Worm (Caenorhabditis elegans) whole organism, L2 larva: ENCODE measurements around the gene F43G6.8.

Source experiments
- C34F6.9 ChIP-seq: fragments of 150-350 bp; optimal IDR thresholded peaks from 2 replicates; lab custom pipeline; 2014; ENCODE audit warnings: missing biosample characterization, missing genetic modification characterization
- F13H6.1 ChIP-seq: sonication (generic microtip); optimal IDR thresholded peaks from 2 replicates; lab custom pipeline; 2016; ENCODE audit warnings: missing genetic modification characterization, missing compliant biosample characterization
- R02D3.7 ChIP-seq: fragments of 150-350 bp; optimal IDR thresholded peaks from 2 replicates; lab custom pipeline; 2014; ENCODE audit warnings: missing biosample characterization, missing genetic modification characterization
- Y55F3AM.14 ChIP-seq: fragments of 200-800 bp; sonication (Bioruptor generic); optimal IDR thresholded peaks from 2 replicates; lab custom pipeline; 2018; ENCODE audit warnings: mild to moderate bottlenecking, missing genetic modification characterization, missing compliant biosample characterization
- ZK546.5 ChIP-seq: sonication (generic microtip); optimal IDR thresholded peaks from 2 replicates; lab custom pipeline; 2017; ENCODE audit warnings: missing biosample characterization, missing genetic modification characterization
- alr-1 ChIP-seq: fragments of 150-350 bp; optimal IDR thresholded peaks from 2 replicates; lab custom pipeline; 2014; ENCODE audit warnings: missing biosample characterization, missing genetic modification characterization
- aly-2 ChIP-seq: fragments of 150-350 bp; optimal IDR thresholded peaks from 2 replicates; lab custom pipeline; 2014; ENCODE audit warnings: missing biosample characterization, missing genetic modification characterization
- ama-1 ChIP-seq: fragments of 150-350 bp; optimal IDR thresholded peaks from 2 replicates; lab custom pipeline; 2018; ENCODE audit warnings: inconsistent platforms
- blmp-1 ChIP-seq: sonication (generic microtip); optimal IDR thresholded peaks from 2 replicates; lab custom pipeline; 2017; ENCODE audit warnings: missing genetic modification characterization, mild to moderate bottlenecking, missing compliant biosample characterization, antibody characterized with exemption, moderate library complexity; ENCODE audit not compliant: insufficient read depth
- ceh-16 ChIP-seq: fragments of 150-350 bp; optimal IDR thresholded peaks from 2 replicates; lab custom pipeline; 2014; ENCODE audit warnings: missing biosample characterization, missing genetic modification characterization
- ceh-82 ChIP-seq: fragments of 150-350 bp; optimal IDR thresholded peaks from 2 replicates; lab custom pipeline; 2014; ENCODE audit warnings: missing biosample characterization, missing genetic modification characterization
- crh-2 ChIP-seq: sonication (generic microtip); optimal IDR thresholded peaks from 2 replicates; lab custom pipeline; 2017; ENCODE audit warnings: missing biosample characterization, missing genetic modification characterization
- dmd-4 ChIP-seq: sonication (generic microtip); optimal IDR thresholded peaks from 2 replicates; lab custom pipeline; 2017; ENCODE audit warnings: missing biosample characterization, missing genetic modification characterization
- egl-27 ChIP-seq: sonication (generic microtip); optimal IDR thresholded peaks from 3 replicates; lab custom pipeline; 2017; ENCODE audit warnings: missing biosample characterization, missing genetic modification reagents, missing genetic modification characterization
- elt-1 ChIP-seq: fragments of 150-350 bp; optimal IDR thresholded peaks from 2 replicates; lab custom pipeline; 2014; ENCODE audit warnings: missing biosample characterization, missing genetic modification characterization
- elt-3 ChIP-seq: sonication (generic microtip); optimal IDR thresholded peaks from 2 replicates; lab custom pipeline; 2017; ENCODE audit warnings: missing biosample characterization, missing genetic modification characterization
- fos-1 ChIP-seq: fragments of 150-350 bp; optimal IDR thresholded peaks from 2 replicates; lab custom pipeline; 2014; ENCODE audit warnings: missing biosample characterization, missing genetic modification characterization
- gmeb-1 ChIP-seq: fragments of 150-350 bp; optimal IDR thresholded peaks from 2 replicates; lab custom pipeline; 2014; ENCODE audit warnings: missing biosample characterization, missing genetic modification characterization
- lin-39 ChIP-seq: fragments of 150-350 bp; optimal IDR thresholded peaks from 2 replicates; lab custom pipeline; 2014; ENCODE audit warnings: missing biosample characterization, missing genetic modification reagents, missing genetic modification characterization
- lsy-2 ChIP-seq, 2 experiments: fragments of 150-350 bp in 1 of 2; sonication (generic microtip) in 1 of 2; optimal IDR thresholded peaks; 2 replicates each; lab custom pipeline; 2014 to 2017; ENCODE audit warnings: missing biosample characterization in 2 of 2, missing genetic modification characterization in 2 of 2
- mab-5 ChIP-seq: fragments of 150-350 bp; optimal IDR thresholded peaks from 2 replicates; lab custom pipeline; 2014; ENCODE audit warnings: missing biosample characterization, missing genetic modification characterization
- mbf-1 ChIP-seq: sonication (generic microtip); optimal IDR thresholded peaks from 2 replicates; lab custom pipeline; 2017; ENCODE audit warnings: missing biosample characterization, missing genetic modification characterization
- mdl-1 ChIP-seq, 2 experiments: fragments of 150-350 bp in 1 of 2; sonication (generic microtip) in 1 of 2; optimal IDR thresholded peaks; 2 replicates each; lab custom pipeline; 2017; ENCODE audit warnings: missing biosample characterization in 2 of 2, missing genetic modification characterization in 2 of 2
- nhr-10 ChIP-seq: sonication (generic microtip); optimal IDR thresholded peaks from 2 replicates; lab custom pipeline; 2017; ENCODE audit warnings: missing biosample characterization, missing genetic modification characterization
- nhr-11 ChIP-seq: fragments of 150-350 bp; optimal IDR thresholded peaks from 2 replicates; lab custom pipeline; 2014; ENCODE audit warnings: missing biosample characterization, missing genetic modification characterization
- nhr-12 ChIP-seq: fragments of 150-350 bp; optimal IDR thresholded peaks from 2 replicates; lab custom pipeline; 2014; ENCODE audit warnings: missing biosample characterization, missing genetic modification characterization
- nhr-129 ChIP-seq: fragments of 150-350 bp; optimal IDR thresholded peaks from 2 replicates; lab custom pipeline; 2014; ENCODE audit warnings: missing biosample characterization, missing genetic modification characterization
- nhr-21 ChIP-seq: fragments of 150-350 bp; optimal IDR thresholded peaks from 2 replicates; lab custom pipeline; 2014; ENCODE audit warnings: missing biosample characterization, missing genetic modification characterization
- nhr-23 ChIP-seq: fragments of 150-350 bp; optimal IDR thresholded peaks from 2 replicates; lab custom pipeline; 2014; ENCODE audit warnings: missing biosample characterization, missing genetic modification reagents, missing genetic modification characterization
- nhr-237 ChIP-seq: fragments of 150-350 bp; optimal IDR thresholded peaks from 2 replicates; lab custom pipeline; 2014; ENCODE audit warnings: missing biosample characterization, missing genetic modification characterization
- nhr-25 ChIP-seq: fragments of 150-350 bp; sonication (generic microtip); optimal IDR thresholded peaks from 3 replicates; lab custom pipeline; 2014; ENCODE audit warnings: missing biosample characterization, missing genetic modification characterization
- nhr-6 ChIP-seq: fragments of 150-350 bp; optimal IDR thresholded peaks from 2 replicates; lab custom pipeline; 2014; ENCODE audit warnings: missing biosample characterization, missing genetic modification characterization
- peb-1 ChIP-seq: fragments of 150-350 bp; optimal IDR thresholded peaks from 2 replicates; lab custom pipeline; 2014; ENCODE audit warnings: missing biosample characterization, missing genetic modification characterization
- sem-4 ChIP-seq: fragments of 150-350 bp; optimal IDR thresholded peaks from 2 replicates; lab custom pipeline; 2014; ENCODE audit warnings: missing biosample characterization, missing genetic modification reagents, missing genetic modification characterization
- skn-1 ChIP-seq: sonication (generic microtip); optimal IDR thresholded peaks from 2 replicates; lab custom pipeline; 2017; ENCODE audit warnings: missing biosample characterization, missing genetic modification characterization
- sma-3 ChIP-seq: sonication (generic microtip); optimal IDR thresholded peaks from 2 replicates; lab custom pipeline; 2016; ENCODE audit warnings: missing genetic modification reagents, missing genetic modification characterization, missing compliant biosample characterization
- sma-9 ChIP-seq, 2 experiments: fragments of 150-350 bp in 1 of 2; sonication (generic microtip) in 1 of 2; optimal IDR thresholded peaks; 2 replicates each; lab custom pipeline; 2014 to 2016; ENCODE audit warnings: missing genetic modification characterization in 2 of 2, mild to moderate bottlenecking in 1 of 2, missing biosample characterization in 1 of 2, missing compliant biosample characterization in 1 of 2, missing genetic modification reagents in 1 of 2, moderate library complexity in 1 of 2
- snpc-4 ChIP-seq: fragments of 150-350 bp; optimal IDR thresholded peaks from 2 replicates; lab custom pipeline; 2014; ENCODE audit warnings: missing biosample characterization, missing genetic modification characterization
- unc-39 ChIP-seq: fragments of 150-350 bp; optimal IDR thresholded peaks from 2 replicates; lab custom pipeline; 2014; ENCODE audit warnings: missing biosample characterization, missing genetic modification characterization
- unc-55 ChIP-seq: fragments of 150-350 bp; sonication (generic microtip); optimal IDR thresholded peaks from 3 replicates; lab custom pipeline; 2014; ENCODE audit warnings: missing biosample characterization, missing genetic modification reagents, missing genetic modification characterization
- unc-62 ChIP-seq: fragments of 150-350 bp; optimal IDR thresholded peaks from 2 replicates; lab custom pipeline; 2014; ENCODE audit warnings: missing biosample characterization, missing genetic modification reagents, missing genetic modification characterization
- zag-1 ChIP-seq: fragments of 150-350 bp; optimal IDR thresholded peaks from 2 replicates; lab custom pipeline; 2014; ENCODE audit warnings: missing biosample characterization, missing genetic modification characterization
- ztf-1 ChIP-seq: fragments of 200-800 bp; sonication (Bioruptor generic); conservative IDR thresholded peaks from 2 replicates; pipeline ENCODE4 v1.3.6; 2022; ENCODE audit warnings: missing genetic modification characterization, missing compliant biosample characterization
- ztf-11 ChIP-seq: sonication (generic microtip); optimal IDR thresholded peaks from 2 replicates; lab custom pipeline; 2017; ENCODE audit warnings: missing biosample characterization, missing genetic modification characterization
- ztf-4 ChIP-seq: fragments of 150-350 bp; optimal IDR thresholded peaks from 2 replicates; lab custom pipeline; 2014; ENCODE audit warnings: missing biosample characterization, missing genetic modification characterization

The F43G6.8 gene

DNA sequence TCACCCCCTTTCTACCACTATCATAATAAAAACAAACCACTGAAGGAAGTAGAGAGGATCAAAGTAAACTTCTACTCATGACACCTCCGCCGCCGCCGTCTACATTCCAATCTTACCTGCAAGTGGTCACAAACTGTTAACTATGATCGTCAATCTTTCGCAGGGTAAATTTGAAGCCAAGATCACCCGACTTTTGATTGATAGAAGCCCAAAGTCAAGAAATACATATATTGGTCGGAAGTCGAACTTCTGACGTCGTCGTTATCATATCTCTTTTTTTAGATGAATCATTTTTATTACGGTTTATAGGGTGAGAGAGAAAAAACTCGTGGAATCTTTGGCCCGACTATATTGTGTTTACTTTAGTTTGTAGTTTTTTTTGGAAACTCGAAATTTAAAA lies 24.5 kb upstream of the F43G6.8 start:
- TF ChIP-seq ZK546.5 (no peak), mdl-1 (tag; optimal IDR thresholded peaks at IDR 0.05; lab: Kevin White, UChicago) (peak in 1 of 2 experiments; percentile 16), sma-9 (GFP tag; optimal IDR thresholded peaks at IDR 0.05; lab: Kevin White, UChicago) (peak; percentile 95), sma-9 (tag; optimal IDR thresholded peaks at IDR 0.05; lab: Kevin White, UChicago) (no peak), nhr-21 (tag; lab: Kevin White, UChicago) (peak; percentile 79), nhr-25 (tag; lab: Kevin White, UChicago) (peak; percentile 77), sma-3 (GFP tag; lab: Kevin White, UChicago) (peak; percentile 66), egl-27 (tag; lab: Kevin White, UChicago) (peak; percentile 24), blmp-1 (peak; percentile 5), aly-2 (tag; lab: Kevin White, UChicago) (no peak)

DNA sequence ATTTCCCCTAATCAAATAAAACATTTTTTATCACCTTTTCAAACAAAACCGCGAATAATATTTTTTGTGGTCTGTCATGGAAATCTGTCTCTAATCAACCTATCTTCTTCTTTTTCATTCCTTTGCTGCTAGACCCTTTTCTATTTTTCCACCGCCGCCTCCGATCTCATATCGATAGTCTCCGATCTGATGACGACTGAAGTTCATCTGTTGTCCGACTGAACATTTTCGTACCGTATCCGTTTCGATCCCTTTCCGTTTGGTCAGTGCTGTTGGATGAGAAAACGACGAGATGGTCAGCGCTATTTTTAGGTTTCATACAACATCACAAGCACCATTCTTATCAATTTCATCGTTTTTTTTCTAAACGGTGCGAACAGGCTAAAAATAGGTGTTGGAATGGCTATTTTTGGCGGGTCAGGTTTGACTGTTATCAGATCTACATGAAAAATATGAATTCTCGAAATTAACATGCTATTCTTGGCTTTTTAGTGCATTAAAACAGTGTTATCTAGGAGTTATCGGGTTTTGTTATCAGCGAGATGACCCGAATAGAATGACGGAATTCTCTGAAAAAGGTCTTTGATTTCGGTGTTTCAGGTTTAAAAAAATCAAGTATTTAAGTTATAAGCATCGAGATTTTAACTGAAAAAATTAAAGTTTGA lies 22.8 kb upstream of the F43G6.8 start:
- TF ChIP-seq nhr-21 (tag; lab: Kevin White, UChicago) (peak; percentile 78), ztf-11 (tag; lab: Kevin White, UChicago) (no peak), C34F6.9 (tag; lab: Kevin White, UChicago) (no peak), ztf-4 (no peak), gmeb-1 (tag; lab: Kevin White, UChicago) (no peak), nhr-23 (tag; lab: Kevin White, UChicago) (no peak), elt-3 (tag; lab: Kevin White, UChicago) (no peak), nhr-10 (tag; lab: Kevin White, UChicago) (no peak), lsy-2 (tag; optimal IDR thresholded peaks at IDR 0.05; lab: Kevin White, UChicago) (peak in 1 of 2 experiments; percentile 17), crh-2 (tag; lab: Kevin White, UChicago) (peak; percentile 14), fos-1 (tag; lab: Kevin White, UChicago) (peak; percentile 15), nhr-12 (tag; lab: Kevin White, UChicago) (no peak), F13H6.1 (peak; percentile 18), egl-27 (tag; lab: Kevin White, UChicago) (peak; percentile 46), nhr-11 (no peak), ama-1 (lab: Kevin White, UChicago) (no peak), snpc-4 (no peak), zag-1 (no peak), elt-1 (no peak), ceh-16 (tag; lab: Kevin White, UChicago) (no peak), R02D3.7 (tag; lab: Kevin White, UChicago) (no peak), blmp-1 (no peak), peb-1 (tag; lab: Kevin White, UChicago) (no peak), ztf-1 (no peak), sma-3 (GFP tag; lab: Kevin White, UChicago) (peak; percentile 46), sem-4 (tag; lab: Kevin White, UChicago) (no peak), unc-39 (tag; lab: Kevin White, UChicago) (no peak), nhr-129 (tag; lab: Kevin White, UChicago) (peak; percentile 14), ZK546.5 (no peak), alr-1 (tag; lab: Kevin White, UChicago) (no peak), nhr-237 (no peak), nhr-6 (tag; lab: Kevin White, UChicago) (no peak), sma-9 (GFP tag; optimal IDR thresholded peaks at IDR 0.05; lab: Kevin White, UChicago) (peak; percentile 94), sma-9 (tag; optimal IDR thresholded peaks at IDR 0.05; lab: Kevin White, UChicago) (peak; percentile 35), dmd-4 (tag; lab: Kevin White, UChicago) (no peak), aly-2 (tag; lab: Kevin White, UChicago) (no peak), lin-39 (no peak), skn-1 (tag; lab: Kevin White, UChicago) (no peak), unc-62 (no peak), ceh-82 (tag; lab: Kevin White, UChicago) (no peak), nhr-25 (tag; lab: Kevin White, UChicago) (peak; percentile 20), Y55F3AM.14 (GFP tag; lab: Kevin White, UChicago) (no peak), mab-5 (tag; lab: Kevin White, UChicago) (no peak), mbf-1 (no peak), mdl-1 (tag; optimal IDR thresholded peaks at IDR 0.05; lab: Kevin White, UChicago) (peak; percentile 63 to 80), unc-55 (GFP tag; lab: Kevin White, UChicago) (no peak)
- TF ChIP-seq, all 48 proteins: peak for 11
